Worm (Caenorhabditis elegans): ENCODE measurements around the gene nlp-82.

nlp-82 gene

ce11 chrII:9251529-9251928 is 2.6 kb downstream of the nlp-82 start:
- no peak for TF ChIP-seq mep-1 (tag; optimal IDR thresholded peaks at IDR 0.05)
- TF ChIP-seq hlh-30 (tag; optimal IDR thresholded peaks at IDR 0.05; ENCODE audit: insufficient read depth) = peak; percentile 23

- TF ChIP-seq dmd-9 (GFP tag; IDR thresholded peaks at IDR 0.05) (no peak), ctbp-1 (GFP tag; IDR thresholded peaks at IDR 0.05) (no peak), F49E8.2 (tag; optimal IDR thresholded peaks at IDR 0.05; ENCODE audit: borderline replicate concordance) (no peak), saeg-2 (GFP tag; IDR thresholded peaks at IDR 0.05) (no peak), dmd-6 (GFP tag; IDR thresholded peaks at IDR 0.05) (no peak), hmg-1.1 (GFP tag; IDR thresholded peaks at IDR 0.05) (no peak), Y105C5A.15 (GFP tag; IDR thresholded peaks at IDR 0.05) (no peak)
Measured at ce11 chrII:9250422-9250821, 3.7 kb downstream of the nlp-82 start, which contains the start of gene T26C5.4. TSS of gene T26C5.4 (minus strand) at chrII:9250522.

DNA sequence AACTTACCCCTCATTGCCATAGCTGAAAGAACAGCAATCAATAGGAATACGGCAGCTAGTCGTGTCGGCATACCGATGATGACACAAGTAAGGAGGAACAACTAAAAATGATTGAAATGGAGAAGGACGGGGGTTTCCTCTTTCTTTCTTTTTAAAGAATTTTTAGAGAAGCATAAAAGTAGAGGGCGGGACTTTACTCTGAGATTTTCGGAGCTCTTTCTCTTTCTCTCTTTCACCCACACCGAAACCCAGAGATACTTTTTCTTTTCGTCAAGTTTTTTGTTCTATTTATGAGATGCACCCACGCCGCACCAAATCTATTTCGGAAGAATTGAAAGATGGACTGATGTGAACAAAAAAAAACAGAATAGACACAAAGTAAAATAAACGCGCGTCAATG is 7.4 kb downstream of the nlp-82 start, which contains the start of gene T26C5.5:
Gene T26C5.5, minus strand, starts transcription at position 101 of the 400 bp plus-strand sequence.
- TF ChIP-seq zag-1 (tag; optimal IDR thresholded peaks at IDR 0.05) = no peak
- peak; percentile 16 for TF ChIP-seq aha-1 (tag)

DNA sequence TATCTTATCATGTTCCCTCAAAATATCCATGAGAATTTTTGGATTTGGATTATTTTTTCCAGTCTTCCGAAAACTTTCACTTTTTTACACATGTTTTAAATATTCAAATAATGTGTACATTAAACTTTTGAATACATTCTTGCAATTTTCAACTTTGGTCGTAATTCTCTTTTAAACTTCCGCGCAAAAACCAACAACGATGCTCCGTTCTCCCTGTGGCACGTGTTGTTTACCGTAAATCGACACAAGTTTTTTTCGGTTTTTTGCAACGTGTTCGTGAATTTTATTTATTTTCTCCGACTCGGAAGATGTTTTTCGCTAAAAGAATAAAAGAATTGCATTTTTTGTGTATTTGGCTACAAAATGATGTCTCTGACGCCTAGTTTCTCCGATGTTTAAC is 11.3 kb downstream of the nlp-82 start:
- TF ChIP-seq nhr-10 (tag; optimal IDR thresholded peaks at IDR 0.05) = no peak
- TF ChIP-seq mep-1 (tag; optimal IDR thresholded peaks at IDR 0.05) = peak; percentile 61
- TF ChIP-seq lsy-2 (tag; optimal IDR thresholded peaks at IDR 0.05) = peak in 1 of 2 experiments; percentile 77
- peak; percentile 8 for TF ChIP-seq nhr-77 (tag; optimal IDR thresholded peaks at IDR 0.05)
- no peak for TF ChIP-seq cey-2 (tag; optimal IDR thresholded peaks at IDR 0.05; ENCODE audit: borderline replicate concordance, insufficient read depth)
- TF ChIP-seq nhr-6 (tag; optimal IDR thresholded peaks at IDR 0.05) = peak; percentile 20
- TF ChIP-seq egl-27 (tag; optimal IDR thresholded peaks at IDR 0.05) = no peak
- TF ChIP-seq Y48G9A.11 (GFP tag; IDR thresholded peaks at IDR 0.05) = peak; percentile 98
- TF ChIP-seq tag-97 (GFP tag; IDR thresholded peaks at IDR 0.05) = no peak
- peak; percentile 96 for TF ChIP-seq T20F7.1 (GFP tag; optimal IDR thresholded peaks at IDR 0.05)
- no peak for TF ChIP-seq ceh-28 (tag; optimal IDR thresholded peaks at IDR 0.05)
- peak; percentile 8 for TF ChIP-seq rbr-2 (tag; optimal IDR thresholded peaks at IDR 0.05)
- no peak for TF ChIP-seq madf-5 (GFP tag; IDR thresholded peaks at IDR 0.05)
- TF ChIP-seq nhr-102 (tag; optimal IDR thresholded peaks at IDR 0.05) = no peak
- no peak for TF ChIP-seq egl-43 (GFP tag; IDR thresholded peaks at IDR 0.05)
- peak; percentile 71 for TF ChIP-seq nhr-28 (tag; optimal IDR thresholded peaks at IDR 0.05)
- TF ChIP-seq ZK337.2 (GFP tag; IDR thresholded peaks at IDR 0.05) = no peak
- no peak for TF ChIP-seq pha-4 (GFP tag; IDR thresholded peaks at IDR 0.05)
- peak; percentile 43 for TF ChIP-seq pha-4 (tag; optimal IDR thresholded peaks at IDR 0.05)
- TF ChIP-seq R02D3.7 (tag; optimal IDR thresholded peaks at IDR 0.05) = peak; percentile 75
- peak; percentile 25 for TF ChIP-seq hlh-11 (tag; optimal IDR thresholded peaks at IDR 0.05)
- no peak for TF ChIP-seq zfp-2 (tag; optimal IDR thresholded peaks at IDR 0.05)
- peak; percentile 44 for TF ChIP-seq dve-1 (tag; optimal IDR thresholded peaks at IDR 0.05; ENCODE audit: insufficient read depth)
- TF ChIP-seq ama-1 (optimal IDR thresholded peaks at IDR 0.05) = no peak
- no peak for TF ChIP-seq mxl-2 (GFP tag; conservative IDR thresholded peaks at IDR 0.05)
- TF ChIP-seq unc-62 (GFP tag; optimal IDR thresholded peaks at IDR 0.05 in 1 of 2) = peak in 1 of 2 experiments; percentile 94
- TF ChIP-seq unc-62 (tag; optimal IDR thresholded peaks at IDR 0.05) = no peak
- TF ChIP-seq jun-1 (tag; optimal IDR thresholded peaks at IDR 0.05) = no peak
- no peak for TF ChIP-seq unc-130 (GFP tag; optimal IDR thresholded peaks at IDR 0.05)
- TF ChIP-seq tra-1 (GFP tag; IDR thresholded peaks at IDR 0.05) = no peak
- peak; percentile 46 for TF ChIP-seq hlh-30 (tag; optimal IDR thresholded peaks at IDR 0.05; ENCODE audit: insufficient read depth)
- no peak for TF ChIP-seq nhr-48 (tag; optimal IDR thresholded peaks at IDR 0.05)
- TF ChIP-seq snpc-4 (tag; optimal IDR thresholded peaks at IDR 0.05) = no peak
- TF ChIP-seq dpl-1 (GFP tag; optimal IDR thresholded peaks at IDR 0.05) = peak; percentile 93
- TF ChIP-seq madf-9 (GFP tag; conservative IDR thresholded peaks at IDR 0.05) = no peak

Measured in whole organism, L4 larva.